Worm (Caenorhabditis elegans): ENCODE results near the gene K08B12.1.

DNA sequence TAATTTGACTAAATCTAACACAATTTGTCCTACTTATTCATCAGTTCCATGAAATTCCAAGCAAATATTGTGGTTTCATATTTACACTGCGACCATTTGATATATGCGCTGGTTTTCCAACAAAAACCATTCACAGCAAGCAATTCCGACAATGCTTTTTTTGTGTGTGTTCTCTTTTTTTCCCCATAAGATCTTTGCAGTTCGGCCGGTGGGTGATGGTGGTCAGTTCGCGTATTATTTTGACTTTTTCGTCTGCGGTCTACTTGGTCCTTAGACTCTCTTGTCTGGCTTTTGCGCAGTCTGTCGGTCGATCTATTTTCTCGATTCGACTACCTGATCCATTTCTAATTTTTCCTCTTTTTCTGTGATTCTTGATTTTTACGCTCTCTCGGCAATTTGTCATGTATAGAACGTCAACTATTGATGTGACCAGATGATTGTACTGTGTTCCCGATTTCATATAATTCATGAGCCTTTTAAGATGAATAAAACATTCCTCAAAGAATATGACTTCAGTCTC is 45.9 kb upstream of the K08B12.1 start:
- TF ChIP-seq him-1 (tag; optimal IDR thresholded peaks at IDR 0.05) (no peak), W03F9.2 (tag; optimal IDR thresholded peaks at IDR 0.05) (no peak)

Measured in whole organism, L4/young adult.